Worm (Caenorhabditis elegans): Measurements from ENCODE around the gene math-7.

DNA sequence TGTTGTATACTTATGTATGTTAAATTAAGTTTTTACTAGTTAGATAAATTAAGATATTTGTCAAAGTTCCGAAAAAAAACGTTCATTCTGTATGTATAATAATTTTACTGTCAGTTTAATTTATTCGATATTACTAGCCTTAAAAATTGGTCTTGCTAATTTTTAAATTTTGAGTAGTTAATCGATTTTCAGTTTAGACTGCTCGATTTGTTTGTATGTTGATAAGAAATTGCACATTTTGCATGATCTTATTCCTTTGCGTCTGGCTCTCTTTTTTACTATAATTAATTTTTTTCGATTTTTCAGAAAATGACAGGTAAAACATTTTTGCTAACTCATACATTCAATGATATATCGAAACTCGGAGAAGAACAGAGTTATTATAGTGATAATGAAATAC is 13.7 kb upstream of the math-7 start, which contains the start of gene math-24:
- TF ChIP-seq unc-62 (GFP tag; optimal IDR thresholded peaks at IDR 0.05) (no peak), swsn-7 (tag; optimal IDR thresholded peaks at IDR 0.05) (no peak), sox-4 (tag; optimal IDR thresholded peaks at IDR 0.05) (no peak), lsy-2 (tag; optimal IDR thresholded peaks at IDR 0.05) (no peak), tlp-1 (tag; optimal IDR thresholded peaks at IDR 0.05) (no peak), pqm-1 (tag; optimal IDR thresholded peaks at IDR 0.05) (no peak), zag-1 (tag; optimal IDR thresholded peaks at IDR 0.05) (no peak), egl-27 (tag; optimal IDR thresholded peaks at IDR 0.05) (no peak), nhr-11 (tag; optimal IDR thresholded peaks at IDR 0.05) (no peak), dpl-1 (GFP tag; optimal IDR thresholded peaks at IDR 0.05) (no peak), snu-23 (GFP tag; optimal IDR thresholded peaks at IDR 0.05) (no peak), ama-1 (optimal IDR thresholded peaks at IDR 0.05) (no peak)
